Worm (Caenorhabditis elegans) whole organism, L1 larva: ENCODE measurements around the gene F25B5.3.

Experiments used
- C16A3.4 ChIP-seq: fragments of 150-350 bp; optimal IDR thresholded peaks from 2 replicates; lab custom pipeline; 2014; ENCODE audit warnings: missing biosample characterization, missing genetic modification characterization
- F16B12.6 ChIP-seq: fragments of 150-350 bp; optimal IDR thresholded peaks from 2 replicates; lab custom pipeline; 2014; ENCODE audit warnings: missing biosample characterization, missing genetic modification characterization
- aha-1 ChIP-seq: fragments of 150-350 bp; optimal IDR thresholded peaks from 2 replicates; lab custom pipeline; 2014; ENCODE audit warnings: missing biosample characterization, missing genetic modification characterization
- alr-1 ChIP-seq: fragments of 200-800 bp; sonication (Bioruptor generic); optimal IDR thresholded peaks from 2 replicates; lab custom pipeline; 2018; ENCODE audit warnings: borderline replicate concordance, mild to moderate bottlenecking, missing genetic modification characterization, missing compliant biosample characterization
- aly-2 ChIP-seq: fragments of 150-350 bp; optimal IDR thresholded peaks from 2 replicates; lab custom pipeline; 2014; ENCODE audit warnings: missing biosample characterization, missing genetic modification characterization
- ama-1 ChIP-seq: fragments of 150-350 bp; optimal IDR thresholded peaks from 2 replicates; lab custom pipeline; 2014
- ceh-63 ChIP-seq: fragments of 200-800 bp; sonication (Bioruptor generic); optimal IDR thresholded peaks from 2 replicates; lab custom pipeline; 2018; ENCODE audit warnings: mild to moderate bottlenecking, missing genetic modification characterization, missing compliant biosample characterization
- ceh-82 ChIP-seq, 3 experiments: fragments of 150-350 bp in 1 of 3; sonication (generic microtip) in 2 of 3; optimal IDR thresholded peaks; 2 replicates each; lab custom pipeline; 2014 to 2017; ENCODE audit warnings: missing biosample characterization in 3 of 3, missing genetic modification characterization in 3 of 3
- ceh-88 ChIP-seq: fragments of 200-800 bp; sonication (Bioruptor generic); IDR thresholded peaks from 2 replicates; pipeline ENCODE4 v1.3.6; 2022; ENCODE audit warnings: missing genetic modification characterization, missing compliant biosample characterization
- ceh-90 ChIP-seq: sonication (generic microtip); optimal IDR thresholded peaks from 2 replicates; lab custom pipeline; 2016; ENCODE audit warnings: missing genetic modification characterization, missing compliant biosample characterization
- dpl-1 ChIP-seq, 3 experiments: fragments of 150-350 bp in 2 of 3; sonication (generic microtip) in 1 of 3; optimal IDR thresholded peaks; 2 replicates each; lab custom pipeline; 2014 to 2017; ENCODE audit warnings: missing biosample characterization in 3 of 3, missing genetic modification characterization in 3 of 3, missing genetic modification reagents in 3 of 3
- dsc-1 ChIP-seq: sonication (generic microtip); optimal IDR thresholded peaks from 2 replicates; lab custom pipeline; 2016; ENCODE audit warnings: mild to moderate bottlenecking, missing genetic modification characterization, missing compliant biosample characterization
- efl-1 ChIP-seq, 4 experiments: fragments of 150-350 bp; optimal IDR thresholded peaks in 3 of 4; peaks in 1 of 4; 1 replicate in 1 of 4; 2 replicates in 3 of 4; lab custom pipeline; 2014; ENCODE audit warnings: missing biosample characterization in 2 of 4, missing genetic modification characterization in 2 of 4, missing genetic modification reagents in 2 of 4
- egl-13 ChIP-seq: sonication (generic microtip); optimal IDR thresholded peaks from 2 replicates; lab custom pipeline; 2016; ENCODE audit warnings: missing genotype, missing genetic modification reagents, missing genetic modification characterization, missing compliant biosample characterization
- egl-27 ChIP-seq, 2 experiments: fragments of 150-350 bp in 1 of 2; sonication (generic microtip); optimal IDR thresholded peaks; 3 replicates each; lab custom pipeline; 2017 to 2018; ENCODE audit warnings: missing biosample characterization in 2 of 2, missing genetic modification characterization in 2 of 2, missing genetic modification reagents in 2 of 2
- elt-2 ChIP-seq: sonication (generic microtip); optimal IDR thresholded peaks from 2 replicates; lab custom pipeline; 2016; ENCODE audit warnings: missing genetic modification characterization, mild to moderate bottlenecking, inconsistent platforms, missing compliant biosample characterization, missing genetic modification reagents
- ets-5 ChIP-seq: fragments of 200-800 bp; sonication (Bioruptor generic); IDR thresholded peaks from 2 replicates; pipeline ENCODE4 v1.3.6; 2022; ENCODE audit warnings: missing genetic modification characterization, missing compliant biosample characterization
- fkh-10 ChIP-seq: sonication (generic microtip); optimal IDR thresholded peaks from 2 replicates; lab custom pipeline; 2017; ENCODE audit warnings: missing biosample characterization, missing genetic modification reagents, missing genetic modification characterization
- fkh-4 ChIP-seq: sonication (generic microtip); optimal IDR thresholded peaks from 2 replicates; lab custom pipeline; 2016; ENCODE audit warnings: missing compliant biosample characterization, missing genetic modification characterization, borderline replicate concordance
- grh-1 ChIP-seq: fragments of 200-800 bp; sonication (Bioruptor generic); IDR thresholded peaks from 2 replicates; pipeline ENCODE4 v1.3.6; 2022; ENCODE audit warnings: missing genetic modification reagents, missing genetic modification characterization, missing compliant biosample characterization
- hpl-2 ChIP-seq: fragments of 150-350 bp; optimal IDR thresholded peaks from 2 replicates; lab custom pipeline; 2014; ENCODE audit warnings: missing biosample characterization, missing genetic modification reagents, missing genetic modification characterization
- isw-1 ChIP-seq: fragments of 200-800 bp; sonication (Bioruptor generic); IDR thresholded peaks from 2 replicates; pipeline ENCODE4 v1.3.6; 2022; ENCODE audit warnings: missing genetic modification characterization, missing compliant biosample characterization
- lin-14 ChIP-seq: fragments of 200-800 bp; sonication (Bioruptor generic); optimal IDR thresholded peaks from 2 replicates; lab custom pipeline; 2018; ENCODE audit warnings: mild to moderate bottlenecking, missing genetic modification characterization, moderate library complexity, missing compliant biosample characterization
- lin-35 ChIP-seq, 2 experiments: fragments of 150-350 bp; optimal IDR thresholded peaks; 2 replicates each; lab custom pipeline; 2014; ENCODE audit warnings: missing biosample characterization in 2 of 2, missing genetic modification characterization in 2 of 2, missing genetic modification reagents in 2 of 2
- lsy-2 ChIP-seq, 2 experiments: fragments of 150-350 bp; optimal IDR thresholded peaks; 2 replicates each; lab custom pipeline; 2014; ENCODE audit warnings: missing biosample characterization in 2 of 2, missing genetic modification characterization in 2 of 2
- nhr-20 ChIP-seq: sonication (generic microtip); optimal IDR thresholded peaks from 2 replicates; lab custom pipeline; 2016; ENCODE audit warnings: mild to moderate bottlenecking, missing genetic modification characterization, missing compliant biosample characterization
- nhr-237 ChIP-seq: fragments of 150-350 bp; optimal IDR thresholded peaks from 2 replicates; lab custom pipeline; 2014; ENCODE audit warnings: missing biosample characterization, missing genetic modification characterization
- nhr-47 ChIP-seq: sonication (generic microtip); optimal IDR thresholded peaks from 2 replicates; lab custom pipeline; 2016; ENCODE audit warnings: mild to moderate bottlenecking, missing genetic modification characterization, moderate library complexity, missing compliant biosample characterization
- nhr-71 ChIP-seq: sonication (generic microtip); optimal IDR thresholded peaks from 2 replicates; lab custom pipeline; 2016; ENCODE audit warnings: mild to moderate bottlenecking, missing genetic modification characterization, moderate library complexity, missing compliant biosample characterization
- nhr-76 ChIP-seq: sonication (generic microtip); optimal IDR thresholded peaks from 2 replicates; lab custom pipeline; 2017; ENCODE audit warnings: missing biosample characterization, missing genetic modification characterization
- nhr-77 ChIP-seq: fragments of 150-350 bp; optimal IDR thresholded peaks from 2 replicates; lab custom pipeline; 2014; ENCODE audit warnings: missing biosample characterization, missing genetic modification characterization
- nhr-84 ChIP-seq: sonication (generic microtip); optimal IDR thresholded peaks from 2 replicates; lab custom pipeline; 2017; ENCODE audit warnings: missing biosample characterization, missing genetic modification characterization
- nhr-85 ChIP-seq: sonication (generic microtip); peaks from one replicate; lab custom pipeline; 2016; ENCODE audit warnings: missing genetic modification characterization, inconsistent platforms, missing compliant biosample characterization
- nhr-90 ChIP-seq: sonication (generic microtip); optimal IDR thresholded peaks from 2 replicates; lab custom pipeline; 2016; ENCODE audit warnings: mild to moderate bottlenecking, missing genetic modification characterization, missing compliant biosample characterization; ENCODE audit not compliant: poor library complexity
- pag-3 ChIP-seq: sonication (generic microtip); optimal IDR thresholded peaks from 2 replicates; lab custom pipeline; 2017; ENCODE audit warnings: missing genetic modification characterization, mild to moderate bottlenecking, missing compliant biosample characterization, antibody characterized with exemption, borderline replicate concordance; ENCODE audit not compliant: insufficient read depth
- pax-3 ChIP-seq: fragments of 200-800 bp; sonication (Bioruptor generic); optimal IDR thresholded peaks from 2 replicates; lab custom pipeline; 2018; ENCODE audit warnings: mild to moderate bottlenecking, missing genetic modification characterization, moderate library complexity, missing compliant biosample characterization
- rnt-1 ChIP-seq: sonication (generic microtip); optimal IDR thresholded peaks from 2 replicates; lab custom pipeline; 2016; ENCODE audit warnings: mild to moderate bottlenecking, missing genetic modification characterization, moderate library complexity, missing compliant biosample characterization
- skn-1 ChIP-seq: fragments of 150-350 bp; optimal IDR thresholded peaks from 2 replicates; lab custom pipeline; 2014; ENCODE audit warnings: missing biosample characterization, missing genetic modification characterization
- snu-23 ChIP-seq: sonication (generic microtip); optimal IDR thresholded peaks from 2 replicates; lab custom pipeline; 2016; ENCODE audit warnings: missing genetic modification characterization, missing compliant biosample characterization
- sox-4 ChIP-seq: sonication (generic microtip); optimal IDR thresholded peaks from 2 replicates; lab custom pipeline; 2016; ENCODE audit warnings: missing genetic modification characterization, missing compliant biosample characterization
- sptf-1 ChIP-seq: fragments of 150-350 bp; optimal IDR thresholded peaks from 2 replicates; lab custom pipeline; 2014; ENCODE audit warnings: missing biosample characterization, missing genetic modification characterization
- sup-37 ChIP-seq: fragments of 200-800 bp; sonication (Bioruptor generic); optimal IDR thresholded peaks from 2 replicates; lab custom pipeline; 2018; ENCODE audit warnings: mild to moderate bottlenecking, missing genetic modification characterization, missing compliant biosample characterization
- tlp-1 ChIP-seq: fragments of 150-350 bp; optimal IDR thresholded peaks from 2 replicates; lab custom pipeline; 2014; ENCODE audit warnings: missing biosample characterization, missing genetic modification characterization
- unc-130 ChIP-seq: fragments of 150-350 bp; optimal IDR thresholded peaks from 2 replicates; lab custom pipeline; 2017; ENCODE audit warnings: missing biosample characterization, missing genetic modification characterization, inconsistent platforms
- unc-62 ChIP-seq: fragments of 150-350 bp; optimal IDR thresholded peaks from 2 replicates; lab custom pipeline; 2014; ENCODE audit warnings: missing biosample characterization, missing genetic modification reagents, missing genetic modification characterization
- zag-1 ChIP-seq: fragments of 150-350 bp; optimal IDR thresholded peaks from 2 replicates; lab custom pipeline; 2014; ENCODE audit warnings: missing biosample characterization, missing genetic modification characterization
- zip-4 ChIP-seq: fragments of 200-800 bp; sonication (Bioruptor generic); optimal IDR thresholded peaks from 2 replicates; lab custom pipeline; 2018; ENCODE audit warnings: mild to moderate bottlenecking, missing genetic modification characterization, moderate library complexity, missing compliant biosample characterization
- ztf-4 ChIP-seq: fragments of 150-350 bp; optimal IDR thresholded peaks from 2 replicates; lab custom pipeline; 2014; ENCODE audit warnings: missing biosample characterization, missing genetic modification characterization

The F25B5.3 gene

DNA sequence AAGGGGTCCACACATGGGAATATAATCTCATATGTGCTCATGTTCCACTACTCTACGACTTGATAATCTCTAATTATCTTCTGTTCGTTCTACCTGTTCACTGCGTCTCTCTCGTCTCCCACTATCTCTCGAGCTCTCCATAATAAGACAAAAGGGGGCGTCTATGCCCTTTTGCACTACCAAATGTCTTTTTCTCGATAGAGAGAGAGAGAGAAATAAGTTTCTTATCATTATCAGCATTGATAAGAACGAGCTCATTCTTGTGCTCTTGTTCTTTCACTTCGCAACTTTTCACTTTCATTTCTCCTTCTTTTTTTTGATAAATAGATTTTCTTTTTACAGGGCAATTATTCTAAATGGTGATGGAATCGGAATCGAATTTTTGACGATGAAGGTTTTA, 32.8 kb upstream of the F25B5.3 start:
- TF ChIP-seq ceh-88 (GFP tag; lab: Robert Waterston, UW), result no peak
- TF ChIP-seq F16B12.6 (tag; lab: Kevin White, UChicago), result no peak
- no peak for TF ChIP-seq pag-3 (tag; lab: Kevin White, UChicago)
- TF ChIP-seq rnt-1 (tag; lab: Kevin White, UChicago), result no peak
- TF ChIP-seq efl-1 (optimal IDR thresholded peaks at IDR 0.05; lab: Kevin White, UChicago), result no peak
- TF ChIP-seq efl-1 (GFP tag; optimal IDR thresholded peaks at IDR 0.05 in 1 of 2; lab: Kevin White, UChicago), result peak in 1 of 2 experiments; percentile 55
- peak; percentile 34 for TF ChIP-seq elt-2 (tag; lab: Kevin White, UChicago)
- TF ChIP-seq nhr-71, result no peak
- TF ChIP-seq lin-35 (GFP tag; optimal IDR thresholded peaks at IDR 0.05; lab: Kevin White, UChicago), result peak in 1 of 2 experiments; percentile 31

DNA sequence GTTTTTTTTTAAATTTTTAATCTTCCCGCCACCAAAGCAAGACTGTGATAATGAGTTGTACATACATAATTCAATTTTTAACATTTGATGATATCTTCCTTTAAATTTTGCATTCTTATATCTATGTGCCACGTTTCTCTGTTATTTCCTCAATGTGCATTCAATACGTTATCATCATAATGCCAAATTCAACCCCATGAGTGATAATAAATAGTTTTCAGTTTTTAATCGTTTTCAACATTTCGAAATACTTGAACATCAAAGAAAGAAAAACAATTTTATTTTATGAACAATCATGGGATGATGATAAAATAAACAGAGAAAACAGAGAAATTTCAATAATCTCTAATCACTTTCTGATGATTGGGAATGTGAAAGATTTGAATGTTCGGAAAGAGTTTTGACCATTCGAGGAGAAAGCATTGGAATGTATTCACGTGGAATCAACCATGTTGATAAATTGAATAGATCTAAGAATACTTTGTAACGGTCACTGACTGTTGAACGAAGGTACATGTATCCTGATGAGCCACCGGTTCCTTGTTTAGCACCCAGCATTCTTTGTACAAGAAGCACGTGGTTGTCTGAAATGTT, 31.2 kb upstream of the F25B5.3 start:
- TF ChIP-seq nhr-47, result peak; percentile 12
- TF ChIP-seq nhr-85 (tag; lab: Kevin White, UChicago), result peak; percentile 40
- no peak for TF ChIP-seq egl-13 (tag; lab: Kevin White, UChicago)
- peak in 1 of 2 experiments; percentile 34 for TF ChIP-seq lsy-2 (tag; optimal IDR thresholded peaks at IDR 0.05; lab: Kevin White, UChicago)
- TF ChIP-seq nhr-77 (tag; lab: Kevin White, UChicago), result no peak
- peak; percentile 11 for TF ChIP-seq ztf-4 (tag; lab: Kevin White, UChicago)
- TF ChIP-seq nhr-20 (tag; lab: Kevin White, UChicago), result peak; percentile 27
- TF ChIP-seq isw-1 (GFP tag; lab: Robert Waterston, UW), result no peak
- TF ChIP-seq lin-14 (GFP tag; lab: Kevin White, UChicago), result peak; percentile 16
- no peak for TF ChIP-seq unc-130
- TF ChIP-seq dsc-1, result no peak
- no peak for TF ChIP-seq unc-62 (GFP tag; lab: Kevin White, UChicago)
- TF ChIP-seq C16A3.4 (tag; lab: Kevin White, UChicago), result peak; percentile 22
- TF ChIP-seq ama-1 (lab: Kevin White, UChicago), result peak; percentile 43
- TF ChIP-seq nhr-90 (tag; lab: Kevin White, UChicago), result peak; percentile 75
- no peak for TF ChIP-seq sox-4 (tag; lab: Kevin White, UChicago)
- peak; percentile 9 for TF ChIP-seq pax-3
- peak in 1 of 2 experiments; percentile 57 for TF ChIP-seq lin-35 (GFP tag; optimal IDR thresholded peaks at IDR 0.05; lab: Kevin White, UChicago)
- TF ChIP-seq fkh-10 (GFP tag; lab: Kevin White, UChicago), result no peak
- no peak for TF ChIP-seq aha-1
- peak; percentile 67 for TF ChIP-seq elt-2 (tag; lab: Kevin White, UChicago)
- no peak for TF ChIP-seq F16B12.6 (tag; lab: Kevin White, UChicago)
- TF ChIP-seq ceh-90, result no peak
- no peak for TF ChIP-seq sup-37
- TF ChIP-seq nhr-71, result peak; percentile 59
- TF ChIP-seq pag-3 (tag; lab: Kevin White, UChicago), result no peak
- TF ChIP-seq hpl-2 (GFP tag; lab: Kevin White, UChicago), result no peak
- peak; percentile 21 for TF ChIP-seq snu-23 (GFP tag; lab: Kevin White, UChicago)
- TF ChIP-seq skn-1 (tag; lab: Kevin White, UChicago), result no peak
- no peak for TF ChIP-seq sptf-1 (tag; lab: Kevin White, UChicago)
- TF ChIP-seq alr-1 (tag; lab: Kevin White, UChicago), result no peak
- no peak for TF ChIP-seq aly-2
- TF ChIP-seq ceh-82 (tag; optimal IDR thresholded peaks at IDR 0.05; lab: Kevin White, UChicago), result no peak
- TF ChIP-seq ceh-63 (GFP tag; lab: Kevin White, UChicago), result no peak
- TF ChIP-seq nhr-237 (tag; lab: Kevin White, UChicago), result no peak
- TF ChIP-seq nhr-76 (tag; lab: Kevin White, UChicago), result no peak
- TF ChIP-seq zip-4, result no peak
- no peak for TF ChIP-seq ets-5 (GFP tag; lab: Robert Waterston, UW)
- TF ChIP-seq grh-1, result no peak
- TF ChIP-seq fkh-4 (tag; lab: Kevin White, UChicago), result no peak
- no peak for TF ChIP-seq egl-27 (tag; optimal IDR thresholded peaks at IDR 0.05; lab: Kevin White, UChicago)
- TF ChIP-seq tlp-1 (tag; lab: Kevin White, UChicago), result no peak
- no peak for TF ChIP-seq dpl-1 (GFP tag; optimal IDR thresholded peaks at IDR 0.05; lab: Kevin White, UChicago)
- TF ChIP-seq nhr-84 (tag; lab: Kevin White, UChicago), result no peak
- TF ChIP-seq zag-1 (tag; lab: Kevin White, UChicago), result no peak
